Worm (Caenorhabditis elegans): ENCODE measurements around the gene trp-2.

trp-2 gene

ce11 chrIII:966259-966658, 25.4 kb upstream of the trp-2 start:
- no peak for TF ChIP-seq mep-1 (tag; optimal IDR thresholded peaks at IDR 0.05)
- TF ChIP-seq zfp-3 (GFP tag; conservative IDR thresholded peaks at IDR 0.05), result no peak

DNA sequence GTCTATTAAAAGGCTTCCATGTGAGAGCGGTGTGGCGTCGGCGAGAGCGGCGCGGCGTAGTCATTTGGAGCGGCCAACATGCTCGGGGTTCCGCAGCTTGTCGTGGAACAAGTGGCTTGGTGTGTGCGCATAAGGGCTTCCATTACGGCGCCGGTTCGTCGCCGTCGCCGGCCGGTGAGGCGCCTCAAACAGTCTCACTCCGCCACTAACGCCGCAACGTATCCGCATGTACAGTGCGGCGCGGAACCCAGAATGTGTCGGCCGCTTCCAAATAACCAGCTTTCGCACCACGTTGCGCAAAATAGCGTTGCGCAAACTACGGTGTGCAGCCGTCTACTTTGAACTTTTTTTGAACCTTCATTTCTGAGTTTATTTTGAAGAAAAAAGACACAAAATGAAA, 20.8 kb upstream of the trp-2 start:
- TF ChIP-seq snpc-1.2 (GFP tag; IDR thresholded peaks at IDR 0.05) (0 out of 2 replicates have a peak, but pooled peaks have one; percentile 57), ztf-11 (tag; optimal IDR thresholded peaks at IDR 0.05) (no peak), php-3 (GFP tag; IDR thresholded peaks at IDR 0.05) (peak; percentile 19; the same call in 1 of the 2 replicates), ctbp-1 (GFP tag; IDR thresholded peaks at IDR 0.05) (no peak), daf-12 (tag; optimal IDR thresholded peaks at IDR 0.05) (no peak), set-16 (GFP tag; IDR thresholded peaks at IDR 0.05) (peak; percentile 91), dmd-8 (GFP tag; IDR thresholded peaks at IDR 0.05) (no peak), hlh-30 (tag; optimal IDR thresholded peaks at IDR 0.05; ENCODE audit: insufficient read depth) (no peak), ces-1 (GFP tag; optimal IDR thresholded peaks at IDR 0.05) (no peak), ama-1 (optimal IDR thresholded peaks at IDR 0.05) (no peak), Y48G9A.11 (GFP tag; IDR thresholded peaks at IDR 0.05) (0 out of 2 replicates have a peak, but pooled peaks have one; percentile 22), cey-2 (tag; optimal IDR thresholded peaks at IDR 0.05; ENCODE audit: borderline replicate concordance, insufficient read depth) (no peak), sdz-12 (GFP tag; optimal IDR thresholded peaks at IDR 0.05) (no peak), lin-13 (GFP tag; optimal IDR thresholded peaks at IDR 0.05) (no peak), F10B5.3 (tag; optimal IDR thresholded peaks at IDR 0.05) (no peak), nhr-237 (tag; optimal IDR thresholded peaks at IDR 0.05) (no peak), mes-2 (tag; optimal IDR thresholded peaks at IDR 0.05; ENCODE audit: poor library complexity, severe bottlenecking) (no peak), madf-9 (GFP tag; conservative IDR thresholded peaks at IDR 0.05) (no peak), Y105C5A.15 (GFP tag; IDR thresholded peaks at IDR 0.05) (no peak), fkh-10 (GFP tag; optimal IDR thresholded peaks at IDR 0.05) (no peak), Y5F2A.4 (GFP tag; optimal IDR thresholded peaks at IDR 0.05) (no peak), nhr-10 (tag; optimal IDR thresholded peaks at IDR 0.05) (no peak), lin-15B (tag; optimal IDR thresholded peaks at IDR 0.05) (no peak), nhr-76 (tag; optimal IDR thresholded peaks at IDR 0.05) (no peak), skn-1 (tag; optimal IDR thresholded peaks at IDR 0.05) (no peak), zip-11 (GFP tag; IDR thresholded peaks at IDR 0.05) (no peak), zag-1 (tag; optimal IDR thresholded peaks at IDR 0.05) (no peak), nhr-42 (GFP tag; IDR thresholded peaks at IDR 0.05) (no peak), nhr-11 (tag; optimal IDR thresholded peaks at IDR 0.05) (no peak), lin-39 (tag; optimal IDR thresholded peaks at IDR 0.05) (no peak), mdt-29 (GFP tag; IDR thresholded peaks at IDR 0.05) (no peak), gei-8 (GFP tag; optimal IDR thresholded peaks at IDR 0.05) (no peak), zip-2 (tag; optimal IDR thresholded peaks at IDR 0.05) (no peak), egl-27 (tag; optimal IDR thresholded peaks at IDR 0.05) (no peak), aly-2 (tag; optimal IDR thresholded peaks at IDR 0.05) (no peak), nhr-77 (tag; optimal IDR thresholded peaks at IDR 0.05) (no peak), ceh-32 (tag; optimal IDR thresholded peaks at IDR 0.05; ENCODE audit: poor library complexity) (no peak), egl-43 (GFP tag; IDR thresholded peaks at IDR 0.05) (0 out of 2 replicates have a peak, but pooled peaks have one; percentile 27)

ce11 chrIII:978889-979288, 12.8 kb upstream of the trp-2 start:
- TF ChIP-seq mes-2 (tag; optimal IDR thresholded peaks at IDR 0.05; ENCODE audit: poor library complexity, severe bottlenecking) (peak; percentile 31), set-16 (GFP tag; IDR thresholded peaks at IDR 0.05) (peak; percentile 90), duxl-1 (tag; optimal IDR thresholded peaks at IDR 0.05; ENCODE audit: poor library complexity) (no peak), nhr-42 (GFP tag; IDR thresholded peaks at IDR 0.05) (no peak), egl-43 (GFP tag; IDR thresholded peaks at IDR 0.05) (peak; percentile 48; the same call in 1 of the 2 replicates), F10B5.3 (tag; optimal IDR thresholded peaks at IDR 0.05) (no peak), mdt-29 (GFP tag; IDR thresholded peaks at IDR 0.05) (no peak), pha-4 (GFP tag; IDR thresholded peaks at IDR 0.05) (0 out of 2 replicates have a peak, but pooled peaks have one; percentile 48), pha-4 (tag; optimal IDR thresholded peaks at IDR 0.05) (no peak), skn-1 (tag; optimal IDR thresholded peaks at IDR 0.05) (no peak), snpc-4 (tag; optimal IDR thresholded peaks at IDR 0.05) (no peak), nhr-111 (GFP tag; optimal IDR thresholded peaks at IDR 0.05) (no peak), ZK546.5 (tag; optimal IDR thresholded peaks at IDR 0.05) (no peak), php-3 (GFP tag; IDR thresholded peaks at IDR 0.05) (no peak), lin-38 (GFP tag; IDR thresholded peaks at IDR 0.05) (0 out of 2 replicates have a peak, but pooled peaks have one; percentile 21), hmg-1.1 (GFP tag; IDR thresholded peaks at IDR 0.05) (no peak), ceh-82 (tag; optimal IDR thresholded peaks at IDR 0.05) (no peak), nhr-6 (tag; optimal IDR thresholded peaks at IDR 0.05) (no peak), lin-29 (GFP tag; IDR thresholded peaks at IDR 0.05) (no peak)
